Fruit fly (Drosophila melanogaster): ENCODE data around the gene CG12986.

Gene CG12986

dm6 chrX:17841923-17842322 is 22.4 kb upstream of the CG12986 start, which contains the start of gene Taf9 (continued):
- TF ChIP-seq mirr (GFP tag; optimal IDR thresholded peaks at IDR 0.05), result no peak
- no peak for TF ChIP-seq CG2712 (tag; optimal IDR thresholded peaks at IDR 0.05)
- TF ChIP-seq Dref (GFP tag; IDR thresholded peaks at IDR 0.05), result peak; percentile 95
- no peak for TF ChIP-seq stc (GFP tag; IDR thresholded peaks at IDR 0.05)
- no peak for TF ChIP-seq Meics (GFP tag; optimal IDR thresholded peaks at IDR 0.05)
- TF ChIP-seq CG7839 (tag; optimal IDR thresholded peaks at IDR 0.05), result no peak
- TF ChIP-seq pzg (GFP tag; optimal IDR thresholded peaks at IDR 0.05), result peak; percentile 81
- peak; percentile 92 for TF ChIP-seq CG34224 (GFP tag; IDR thresholded peaks at IDR 0.05; ENCODE audit: partially characterized antibody)
- TF ChIP-seq zen2 (GFP tag; IDR thresholded peaks at IDR 0.05; ENCODE audit: partially characterized antibody), result peak; percentile 91
- TF ChIP-seq CG12942 (GFP tag; optimal IDR thresholded peaks at IDR 0.05), result no peak
- peak; percentile 13 for TF ChIP-seq gro (GFP tag; optimal IDR thresholded peaks at IDR 0.05)
- TF ChIP-seq sna (GFP tag; IDR thresholded peaks at IDR 0.05; ENCODE audit: partially characterized antibody), result peak; percentile 85
- no peak for TF ChIP-seq ATbp (GFP tag; optimal IDR thresholded peaks at IDR 0.05)
- TF ChIP-seq CG6254 (GFP tag; optimal IDR thresholded peaks at IDR 0.05), result no peak
- TF ChIP-seq odd (GFP tag; optimal IDR thresholded peaks at IDR 0.05), result no peak
- no peak for TF ChIP-seq caup (GFP tag; optimal IDR thresholded peaks at IDR 0.05; ENCODE audit: severe bottlenecking)
- TF ChIP-seq otp (GFP tag; IDR thresholded peaks at IDR 0.05), result no peak
- no peak for TF ChIP-seq CG33557 (GFP tag; optimal IDR thresholded peaks at IDR 0.05)
- TF ChIP-seq Atf3 (GFP tag; optimal IDR thresholded peaks at IDR 0.05), result no peak
- TF ChIP-seq Abd-B (GFP tag; optimal IDR thresholded peaks at IDR 0.05), result no peak
- no peak for TF ChIP-seq Camta (GFP tag; optimal IDR thresholded peaks at IDR 0.05)
- TF ChIP-seq HLH3B (GFP tag; IDR thresholded peaks at IDR 0.05), result no peak
- TF ChIP-seq Doc3 (GFP tag; IDR thresholded peaks at IDR 0.05; ENCODE audit: partially characterized antibody), result peak; percentile 69
- TF ChIP-seq CG33213 (GFP tag; optimal IDR thresholded peaks at IDR 0.05), result no peak
- no peak for TF ChIP-seq Sox100B (GFP tag; optimal IDR thresholded peaks at IDR 0.05)
- peak; percentile 83 for TF ChIP-seq Med (GFP tag)
- TF ChIP-seq bbx (GFP tag; IDR thresholded peaks at IDR 0.05; ENCODE audit: partially characterized antibody), result peak; percentile 91
- TF ChIP-seq bab2 (GFP tag; optimal IDR thresholded peaks at IDR 0.05), result no peak
- no peak for TF ChIP-seq chn (GFP tag; optimal IDR thresholded peaks at IDR 0.05)
- no peak for TF ChIP-seq CG5953 (GFP tag; IDR thresholded peaks at IDR 0.05)
- TF ChIP-seq CG9215 (GFP tag; IDR thresholded peaks at IDR 0.05), result no peak
- TF ChIP-seq fru (optimal IDR thresholded peaks at IDR 0.05), result no peak
- no peak for TF ChIP-seq CG8944 (GFP tag; optimal IDR thresholded peaks at IDR 0.05)
- no peak for TF ChIP-seq Doc2 (GFP tag; IDR thresholded peaks at IDR 0.05)
- TF ChIP-seq hb (GFP tag; IDR thresholded peaks at IDR 0.05; ENCODE audit: partially characterized antibody), result peak; percentile 83
- TF ChIP-seq Atf6 (GFP tag; IDR thresholded peaks at IDR 0.05), result no peak
- no peak for TF ChIP-seq CG9817 (tag; optimal IDR thresholded peaks at IDR 0.05)
- TF ChIP-seq CG8765 (GFP tag; IDR thresholded peaks at IDR 0.05), result no peak
- TF ChIP-seq lilli (GFP tag; optimal IDR thresholded peaks at IDR 0.05), result no peak
- TF ChIP-seq sd (tag; optimal IDR thresholded peaks at IDR 0.05), result no peak
- TF ChIP-seq Trl (optimal IDR thresholded peaks at IDR 0.05), result no peak
- TF ChIP-seq Trl (GFP tag; optimal IDR thresholded peaks at IDR 0.05), result no peak
- no peak for TF ChIP-seq CG17328 (GFP tag; IDR thresholded peaks at IDR 0.05)
- TF ChIP-seq CG3838 (GFP tag; optimal IDR thresholded peaks at IDR 0.05), result no peak
- TF ChIP-seq Mrtf (GFP tag; IDR thresholded peaks at IDR 0.05), result no peak
- no peak for TF ChIP-seq CG32532 (GFP tag; IDR thresholded peaks at IDR 0.05)
- no peak for TF ChIP-seq Tbp (GFP tag; optimal IDR thresholded peaks at IDR 0.05)
- TF ChIP-seq scrt (GFP tag; optimal IDR thresholded peaks at IDR 0.05), result no peak
- TF ChIP-seq D (optimal IDR thresholded peaks at IDR 0.05), result no peak
- no peak for TF ChIP-seq D (GFP tag; optimal IDR thresholded peaks at IDR 0.05)
- TF ChIP-seq pita (GFP tag; optimal IDR thresholded peaks at IDR 0.05), result no peak
- TF ChIP-seq E2f1 (GFP tag; IDR thresholded peaks at IDR 0.05), result no peak
- TF ChIP-seq grn (GFP tag; optimal IDR thresholded peaks at IDR 0.05), result no peak
